Worm (Caenorhabditis elegans): ENCODE measurements around the gene H28G03.2.

H28G03.2 gene

ce11 chrX:5205561-5205960, at the start of gene H28G03.2:
H28G03.2 (plus strand) TSS chrX:5205760.
- TF ChIP-seq sdz-12 (GFP tag; optimal IDR thresholded peaks at IDR 0.05) (no peak), mes-2 (tag; optimal IDR thresholded peaks at IDR 0.05; ENCODE audit: poor library complexity, severe bottlenecking) (peak; percentile 79), hlh-11 (tag; optimal IDR thresholded peaks at IDR 0.05) (peak; percentile 21), aha-1 (tag) (peak; percentile 15), hif-1 (tag; optimal IDR thresholded peaks at IDR 0.05) (peak in 1 of 2 experiments; percentile 82), hmg-1.1 (GFP tag; IDR thresholded peaks at IDR 0.05) (peak; percentile 28; the same call in 1 of the 2 replicates), D1046.2 (GFP tag; IDR thresholded peaks at IDR 0.05) (no peak), daf-16 (GFP tag; optimal IDR thresholded peaks at IDR 0.05) (no peak), daf-16 (tag; optimal IDR thresholded peaks at IDR 0.05) (peak; percentile 30), dmd-9 (GFP tag; IDR thresholded peaks at IDR 0.05) (no peak), nhr-6 (tag; optimal IDR thresholded peaks at IDR 0.05) (no peak), set-16 (GFP tag; IDR thresholded peaks at IDR 0.05) (0 out of 2 replicates have a peak, but pooled peaks have one; percentile 15), nhr-28 (tag; optimal IDR thresholded peaks at IDR 0.05) (peak; percentile 20)

- no peak for TF ChIP-seq nhr-237 (tag; optimal IDR thresholded peaks at IDR 0.05)
- TF ChIP-seq dve-1 (tag; optimal IDR thresholded peaks at IDR 0.05; ENCODE audit: insufficient read depth): peak; percentile 8
- TF ChIP-seq lim-7 (GFP tag; IDR thresholded peaks at IDR 0.05): no peak
- peak; percentile 35 for TF ChIP-seq nhr-28 (tag; optimal IDR thresholded peaks at IDR 0.05)
- TF ChIP-seq pha-4 (GFP tag; IDR thresholded peaks at IDR 0.05): no peak
- TF ChIP-seq pha-4 (tag; optimal IDR thresholded peaks at IDR 0.05): no peak
- peak; percentile 60; the same call in 1 of the 2 replicates for TF ChIP-seq php-3 (GFP tag; IDR thresholded peaks at IDR 0.05)
Measured at ce11 chrX:5159645-5160044, 45.9 kb upstream of the H28G03.2 start, which contains the start of gene C31H2.4. C31H2.4 (minus strand) TSS chrX:5159663.

ce11 chrX:5162755-5163154, 42.8 kb upstream of the H28G03.2 start, which contains the start of gene EGAP5.1:
EGAP5.1 (plus strand) TSS chrX:5163055.
- TF ChIP-seq F10B5.3 (tag; optimal IDR thresholded peaks at IDR 0.05) (no peak), dve-1 (tag; optimal IDR thresholded peaks at IDR 0.05; ENCODE audit: insufficient read depth) (no peak), unc-130 (GFP tag; optimal IDR thresholded peaks at IDR 0.05) (no peak), lin-38 (GFP tag; IDR thresholded peaks at IDR 0.05) (no peak), lsy-2 (tag; optimal IDR thresholded peaks at IDR 0.05) (no peak), rbr-2 (tag; optimal IDR thresholded peaks at IDR 0.05) (no peak), daf-8 (GFP tag; IDR thresholded peaks at IDR 0.05) (no peak), nhr-42 (GFP tag; IDR thresholded peaks at IDR 0.05) (no peak), lin-39 (tag; optimal IDR thresholded peaks at IDR 0.05) (no peak), daf-19 (GFP tag; conservative IDR thresholded peaks at IDR 0.05) (no peak), arid-1 (GFP tag; conservative IDR thresholded peaks at IDR 0.05) (no peak), attf-4 (tag; optimal IDR thresholded peaks at IDR 0.05) (no peak), R02D3.7 (tag; optimal IDR thresholded peaks at IDR 0.05) (no peak), ZK546.5 (tag; optimal IDR thresholded peaks at IDR 0.05) (no peak), ceh-20 (GFP tag; IDR thresholded peaks at IDR 0.05) (no peak), hif-1 (tag; optimal IDR thresholded peaks at IDR 0.05) (no peak), ceh-62 (tag; optimal IDR thresholded peaks at IDR 0.05) (no peak), tag-97 (GFP tag; IDR thresholded peaks at IDR 0.05) (no peak), nhr-28 (tag; optimal IDR thresholded peaks at IDR 0.05) (no peak)

- TF ChIP-seq php-3 (GFP tag; IDR thresholded peaks at IDR 0.05) (no peak), T26A8.4 (GFP tag; IDR thresholded peaks at IDR 0.05) (no peak), daf-8 (GFP tag; IDR thresholded peaks at IDR 0.05) (no peak), F49E8.2 (tag; optimal IDR thresholded peaks at IDR 0.05; ENCODE audit: borderline replicate concordance) (no peak), nhr-237 (tag; optimal IDR thresholded peaks at IDR 0.05) (no peak), D1046.2 (GFP tag; IDR thresholded peaks at IDR 0.05) (no peak), ztf-7 (tag; optimal IDR thresholded peaks at IDR 0.05) (no peak), ceh-44 (GFP tag; IDR thresholded peaks at IDR 0.05) (no peak), daf-19 (GFP tag; conservative IDR thresholded peaks at IDR 0.05) (no peak), ces-1 (GFP tag; optimal IDR thresholded peaks at IDR 0.05) (no peak), Y5F2A.4 (GFP tag; optimal IDR thresholded peaks at IDR 0.05) (no peak), mes-2 (tag; optimal IDR thresholded peaks at IDR 0.05; ENCODE audit: poor library complexity, severe bottlenecking) (no peak)
Measured at ce11 chrX:5164054-5164453, 41.5 kb upstream of the H28G03.2 start.

Measured in whole organism, L4 larva.